Worm (Caenorhabditis elegans) whole organism, late embryonic: ENCODE results near the gene fli-1.

Source experiments
- C38D4.7 ChIP-seq: fragments of 200-800 bp; sonication (Bioruptor generic); optimal IDR thresholded peaks from 2 replicates; lab custom pipeline; 2018; ENCODE audit warnings: mild to moderate bottlenecking, missing genetic modification characterization, moderate library complexity, missing compliant biosample characterization
- K02D7.2 ChIP-seq: sonication (generic microtip); optimal IDR thresholded peaks from 2 replicates; lab custom pipeline; 2017; ENCODE audit warnings: mild to moderate bottlenecking, missing genetic modification characterization, missing compliant biosample characterization
- K09A11.1 ChIP-seq: sonication (generic microtip); optimal IDR thresholded peaks from 2 replicates; lab custom pipeline; 2017; ENCODE audit warnings: antibody characterized with exemption, mild to moderate bottlenecking, missing genetic modification characterization, missing compliant biosample characterization; ENCODE audit not compliant: insufficient read depth
- ceh-22 ChIP-seq: sonication (generic microtip); optimal IDR thresholded peaks from 2 replicates; lab custom pipeline; 2017; ENCODE audit warnings: missing biosample characterization, missing genetic modification characterization
- ceh-24 ChIP-seq: sonication (generic microtip); optimal IDR thresholded peaks from 2 replicates; lab custom pipeline; 2016; ENCODE audit warnings: mild to moderate bottlenecking, missing genetic modification characterization, missing compliant biosample characterization
- ceh-31 ChIP-seq: sonication (generic microtip); optimal IDR thresholded peaks from 2 replicates; lab custom pipeline; 2016; ENCODE audit warnings: missing genetic modification characterization, missing compliant biosample characterization
- ceh-9 ChIP-seq: sonication (generic microtip); optimal IDR thresholded peaks from 2 replicates; lab custom pipeline; 2016; ENCODE audit warnings: mild to moderate bottlenecking, missing genetic modification characterization, inconsistent platforms, missing compliant biosample characterization
- che-1 ChIP-seq: sonication (generic microtip); optimal IDR thresholded peaks from 2 replicates; lab custom pipeline; 2016; ENCODE audit warnings: mild to moderate bottlenecking, missing genetic modification characterization, missing compliant biosample characterization
- elt-2 ChIP-seq: sonication (generic microtip); optimal IDR thresholded peaks from 2 replicates; lab custom pipeline; 2016; ENCODE audit warnings: missing genetic modification reagents, missing genetic modification characterization, missing compliant biosample characterization
- gmeb-2 ChIP-seq: sonication (generic microtip); optimal IDR thresholded peaks from 2 replicates; lab custom pipeline; 2016; ENCODE audit warnings: missing genetic modification characterization, inconsistent platforms, missing compliant biosample characterization
- hlh-8 ChIP-seq: sonication (generic microtip); optimal IDR thresholded peaks from 2 replicates; lab custom pipeline; 2016; ENCODE audit warnings: missing genotype, missing genetic modification characterization, missing compliant biosample characterization
- madf-2 ChIP-seq: sonication (generic microtip); optimal IDR thresholded peaks from 2 replicates; lab custom pipeline; 2017; ENCODE audit warnings: missing genetic modification characterization, missing compliant biosample characterization
- nhr-11 ChIP-seq: fragments of 150-350 bp; optimal IDR thresholded peaks from 2 replicates; lab custom pipeline; 2014; ENCODE audit warnings: missing biosample characterization, missing genetic modification characterization
- nhr-232 ChIP-seq: sonication (generic microtip); optimal IDR thresholded peaks from 2 replicates; lab custom pipeline; 2016; ENCODE audit warnings: missing genetic modification characterization, missing compliant biosample characterization
- pha-4 ChIP-seq: fragments of 150-350 bp; optimal IDR thresholded peaks from 2 replicates; lab custom pipeline; 2018; ENCODE audit warnings: missing biosample characterization, missing genetic modification reagents, missing genetic modification characterization
- tbx-2 ChIP-seq: sonication (generic microtip); optimal IDR thresholded peaks from 2 replicates; lab custom pipeline; 2016; ENCODE audit warnings: missing genetic modification characterization, missing compliant biosample characterization
- unc-42 ChIP-seq: sonication (generic microtip); optimal IDR thresholded peaks from 2 replicates; lab custom pipeline; 2016; ENCODE audit warnings: missing genotype, missing genetic modification characterization, missing compliant biosample characterization
- zip-5 ChIP-seq: sonication (generic microtip); optimal IDR thresholded peaks from 2 replicates; lab custom pipeline; 2016; ENCODE audit warnings: missing genetic modification characterization, missing compliant biosample characterization

fli-1 gene

ce11 chrIII:8630833-8631232 lies 52.7 kb downstream of the fli-1 start, which contains the start of gene dnj-10:
TSS of gene dnj-10 (plus strand) at chrIII:8631165.
- TF ChIP-seq zip-5 (no peak), C38D4.7 (no peak), unc-42 (peak; percentile 6)

- TF ChIP-seq gmeb-2 (tag; lab: Kevin White, UChicago): no peak
- no peak for TF ChIP-seq pha-4 (tag; lab: Kevin White, UChicago)
- no peak for TF ChIP-seq nhr-232 (tag; lab: Kevin White, UChicago)
- TF ChIP-seq ceh-24 (tag; lab: Kevin White, UChicago): no peak
- TF ChIP-seq madf-2 (tag; lab: Kevin White, UChicago): no peak
- no peak for TF ChIP-seq ceh-22 (tag; lab: Kevin White, UChicago)
- no peak for TF ChIP-seq elt-2 (tag; lab: Kevin White, UChicago)
- TF ChIP-seq nhr-11 (tag; lab: Kevin White, UChicago): no peak
- no peak for TF ChIP-seq tbx-2 (tag; lab: Kevin White, UChicago)
- TF ChIP-seq ceh-9 (tag; lab: Kevin White, UChicago): no peak
- no peak for TF ChIP-seq che-1 (tag; lab: Kevin White, UChicago)
- TF ChIP-seq ceh-31 (tag; lab: Kevin White, UChicago): no peak
- TF ChIP-seq K09A11.1 (tag; lab: Kevin White, UChicago): no peak
- no peak for TF ChIP-seq K02D7.2 (tag; lab: Kevin White, UChicago)
- no peak for TF ChIP-seq hlh-8 (tag; lab: Kevin White, UChicago)
These were observed 55.0 kb downstream of the fli-1 start, which contains the start of the genes polk-1 and gpr-1 for ce11 chrIII:8628405-8628982. TSS of gene polk-1 (minus strand) at chrIII:8628590. TSS of gene gpr-1 (plus strand) at chrIII:8628932.
